Fruit fly (Drosophila melanogaster): ENCODE data around the gene CG12011.

The CG12011 gene

dm6 chr3L:1694317-1694716 is at the start of gene CG12011:
CG12011 (plus strand) TSS chr3L:1694617.
- no peak for TF ChIP-seq CTCF (optimal IDR thresholded peaks at IDR 0.05)
- TF ChIP-seq CG8478 (optimal IDR thresholded peaks at IDR 0.05), result no peak

- TF ChIP-seq CTCF (optimal IDR thresholded peaks at IDR 0.05) (no peak), CG8478 (optimal IDR thresholded peaks at IDR 0.05) (no peak)
Measured at dm6 chr3L:1644920-1645567, 49.4 kb upstream of the CG12011 start, which contains the start of the genes alphaCOP and CG13919. alphaCOP (minus strand) TSS chr3L:1645199. CG13919 (plus strand) TSS chr3L:1645467.

- TF ChIP-seq CTCF (optimal IDR thresholded peaks at IDR 0.05) (peak in 1 of 2 experiments; percentile 8), CG8478 (optimal IDR thresholded peaks at IDR 0.05) (no peak)
Measured at dm6 chr3L:1647276-1647919, 47.0 kb upstream of the CG12011 start, which contains the start of the genes CG17249 and Bro. CG17249 (minus strand) TSS chr3L:1647464. Bro (plus strand) TSS chr3L:1647869.

DNA sequence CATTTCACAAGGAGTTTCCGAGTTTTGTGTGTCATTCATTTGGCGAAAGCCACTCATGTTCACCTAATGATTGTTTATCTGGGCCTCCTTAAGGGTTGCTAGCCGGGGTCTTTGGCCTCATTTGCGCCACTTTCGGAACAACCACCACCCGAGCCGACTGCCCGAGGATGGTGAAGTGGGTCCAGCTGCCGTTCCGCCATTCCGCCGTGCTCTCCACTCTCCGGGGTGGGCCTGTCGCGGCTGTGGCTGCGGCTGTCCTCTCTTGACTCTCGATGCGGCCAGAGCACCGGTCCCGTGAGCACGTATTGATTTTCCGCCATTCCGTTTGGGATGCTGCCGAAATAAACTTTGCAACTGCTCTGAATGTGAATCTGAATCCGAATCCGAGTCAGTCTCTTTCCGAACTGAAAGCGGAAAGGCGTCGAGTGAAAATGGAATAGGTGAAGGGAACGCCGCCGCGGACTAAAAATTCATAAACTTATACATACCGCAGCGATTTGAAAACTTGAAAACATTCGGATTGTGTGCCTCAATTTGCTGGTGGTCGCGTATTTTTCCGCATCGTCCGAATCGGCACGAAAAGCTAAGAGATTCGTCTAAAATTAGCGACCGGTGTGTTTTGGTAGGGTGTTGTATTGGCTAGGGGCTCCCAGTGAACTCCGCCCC is 45.6 kb upstream of the CG12011 start, which contains the start of gene CG13920:
Gene CG13920, plus strand, starts transcription at position 255 of the 666 bp plus-strand sequence.
- no peak for TF ChIP-seq CG8478 (optimal IDR thresholded peaks at IDR 0.05)
- TF ChIP-seq CTCF (optimal IDR thresholded peaks at IDR 0.05), result no peak

dm6 chr3L:1649363-1649762 is 45.1 kb upstream of the CG12011 start:
- TF ChIP-seq CG8478 (optimal IDR thresholded peaks at IDR 0.05), result no peak
- no peak for TF ChIP-seq CTCF (optimal IDR thresholded peaks at IDR 0.05)

DNA sequence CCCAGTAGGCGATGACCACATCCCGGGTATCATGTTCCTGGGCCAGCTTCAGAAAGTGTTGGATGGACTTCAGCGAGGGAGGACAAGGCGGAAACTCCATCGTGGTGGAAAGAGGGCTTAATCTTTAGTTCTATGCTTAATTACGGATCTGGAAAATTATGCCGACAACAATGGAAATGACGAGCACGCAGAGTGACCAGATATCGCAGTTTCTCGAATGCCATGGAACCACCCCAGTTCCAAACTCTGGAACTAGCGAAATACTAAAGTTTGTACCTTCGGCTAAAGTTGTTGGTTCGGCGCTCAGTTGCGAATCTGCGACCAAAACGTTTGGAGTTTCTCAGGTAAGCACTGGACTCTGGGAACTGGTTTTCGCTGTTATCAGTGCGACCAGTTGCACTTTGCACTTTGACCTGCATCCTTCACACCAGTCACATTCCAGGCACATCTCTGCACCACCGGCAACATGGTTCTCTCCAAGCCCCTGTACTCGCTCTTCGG is 41.7 kb upstream of the CG12011 start, which contains the start of the genes CG7970 and Vta1:
Gene CG7970, plus strand, starts transcription at position 51 of the 501 bp plus-strand sequence.
Gene Vta1, minus strand, starts transcription at position 201 of the 501 bp plus-strand sequence.
- TF ChIP-seq CTCF (optimal IDR thresholded peaks at IDR 0.05), result peak in 1 of 2 experiments; percentile 22
- TF ChIP-seq CG8478 (optimal IDR thresholded peaks at IDR 0.05), result no peak

dm6 chr3L:1653752-1654151 is 40.7 kb upstream of the CG12011 start:
- TF ChIP-seq CTCF (optimal IDR thresholded peaks at IDR 0.05) (no peak), CG8478 (optimal IDR thresholded peaks at IDR 0.05) (no peak)

DNA sequence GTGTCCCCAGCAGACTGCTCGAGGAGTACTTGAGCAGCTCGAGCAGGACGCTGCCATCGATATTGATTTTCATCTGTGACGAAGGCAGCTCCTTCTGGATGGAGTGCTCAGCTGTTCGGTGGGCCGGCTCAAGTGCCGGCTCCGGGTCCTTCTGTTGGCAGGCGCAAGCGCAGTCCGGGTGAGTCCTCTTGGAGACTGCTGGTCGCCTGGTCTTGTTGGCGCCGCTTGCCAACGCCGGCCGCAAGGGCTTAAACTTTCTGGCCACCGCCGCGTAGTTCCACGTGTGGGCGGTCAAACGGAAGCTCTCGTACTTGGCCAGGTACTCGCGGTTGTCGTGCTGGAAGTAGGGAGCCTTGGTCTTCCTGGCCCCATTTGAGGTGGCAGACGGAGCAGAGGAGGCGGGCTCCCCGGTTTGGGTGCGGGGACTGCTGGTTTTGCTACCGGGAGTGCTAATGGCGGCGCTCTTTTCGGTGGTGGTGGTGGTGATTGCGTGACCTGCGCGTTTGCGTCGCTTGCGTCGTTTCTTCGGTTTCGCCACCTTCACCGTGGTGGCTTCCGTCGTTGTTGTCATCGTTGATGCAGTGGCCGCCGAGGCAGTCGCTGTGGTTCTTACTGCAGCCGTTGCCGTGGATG is 32.6 kb upstream of the CG12011 start:
- TF ChIP-seq CTCF (optimal IDR thresholded peaks at IDR 0.05) (no peak), CG8478 (optimal IDR thresholded peaks at IDR 0.05) (no peak)

DNA sequence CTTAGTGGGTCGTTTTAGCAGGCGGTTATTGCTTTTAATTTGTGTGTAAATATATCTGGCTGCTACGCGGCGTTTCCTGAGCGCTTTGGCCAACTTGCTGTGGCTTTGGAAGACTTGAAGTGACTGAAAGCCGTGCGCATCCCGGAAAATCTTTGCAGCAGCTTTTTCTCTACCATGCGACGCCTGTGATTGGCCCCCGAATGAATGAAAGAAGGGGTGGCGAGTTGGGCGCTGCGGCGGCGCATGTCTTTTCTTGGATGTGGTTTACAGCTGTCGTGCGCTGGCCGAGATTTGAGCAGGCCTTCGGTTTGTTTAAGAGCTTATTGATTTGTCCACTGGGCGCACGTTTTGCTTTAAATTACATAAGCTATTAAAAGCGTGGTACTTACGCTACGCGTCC is 30.9 kb upstream of the CG12011 start:
- no peak for TF ChIP-seq CG8478 (optimal IDR thresholded peaks at IDR 0.05)
- TF ChIP-seq CTCF (optimal IDR thresholded peaks at IDR 0.05), result no peak

- TF ChIP-seq CG8478 (optimal IDR thresholded peaks at IDR 0.05) (no peak), CTCF (optimal IDR thresholded peaks at IDR 0.05) (no peak)
Measured at dm6 chr3L:1664205-1664604, 30.2 kb upstream of the CG12011 start.

dm6 chr3L:1664876-1665275 is 29.5 kb upstream of the CG12011 start, which contains the start of the genes Srrm234 and CG7974:
Srrm234 (minus strand) TSS chr3L:1665064.
CG7974 (plus strand) TSS chr3L:1665138.
- TF ChIP-seq CTCF (optimal IDR thresholded peaks at IDR 0.05), result no peak
- TF ChIP-seq CG8478 (optimal IDR thresholded peaks at IDR 0.05), result no peak

- TF ChIP-seq CTCF (optimal IDR thresholded peaks at IDR 0.05) (no peak), CG8478 (optimal IDR thresholded peaks at IDR 0.05) (no peak)
Measured at dm6 chr3L:1665544-1665943, 28.9 kb upstream of the CG12011 start.

DNA sequence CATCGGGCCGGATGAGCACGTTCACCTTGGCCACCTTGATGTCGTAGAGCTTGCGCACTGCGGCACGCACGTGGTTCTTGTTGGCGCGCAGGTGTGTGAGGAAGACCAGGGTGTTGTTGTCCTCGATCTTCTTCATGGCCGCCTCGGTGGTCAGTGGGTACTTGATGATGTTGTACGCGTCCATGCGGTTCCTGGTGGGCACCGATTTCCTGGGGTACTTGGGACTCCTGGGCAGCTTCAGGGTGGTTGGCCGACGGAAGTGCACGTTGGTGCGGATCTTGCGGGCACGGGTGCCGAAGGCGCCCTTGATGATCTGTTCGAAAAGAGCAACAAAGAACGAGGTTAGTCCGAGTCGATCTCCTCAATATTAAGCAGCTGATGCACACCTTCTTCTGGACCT is 27.0 kb upstream of the CG12011 start:
- TF ChIP-seq CTCF (optimal IDR thresholded peaks at IDR 0.05) (no peak), CG8478 (optimal IDR thresholded peaks at IDR 0.05) (no peak)

dm6 chr3L:1668504-1668903 is 25.9 kb upstream of the CG12011 start, which contains the start of gene RpL23A:
RpL23A (minus strand) TSS chr3L:1668654.
- TF ChIP-seq CG8478 (optimal IDR thresholded peaks at IDR 0.05), result no peak
- TF ChIP-seq CTCF (optimal IDR thresholded peaks at IDR 0.05), result peak; percentile 72 to 74

All from S2 (cell line).